Fruit fly (Drosophila melanogaster): ENCODE measurements around the gene CG12237.

DNA sequence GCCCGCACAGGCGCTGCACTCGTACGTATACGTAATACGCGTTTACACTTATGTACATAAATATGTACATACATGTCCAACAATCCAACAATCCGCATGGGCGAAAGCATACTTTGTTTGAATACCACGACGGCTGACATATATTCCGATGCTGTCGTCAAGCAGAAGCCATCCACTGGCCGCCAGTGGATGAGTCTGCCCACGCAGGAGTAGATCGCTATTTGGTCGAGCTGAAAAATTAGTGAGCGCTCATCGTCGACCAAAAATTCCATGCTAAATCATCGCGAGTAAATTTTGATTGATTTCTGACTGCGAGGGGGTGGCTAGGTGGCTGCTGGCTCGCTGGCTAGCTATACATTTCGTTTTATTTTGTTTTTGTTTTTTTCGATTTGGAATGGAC is 40.2 kb downstream of the CG12237 start:
- TF ChIP-seq dati (GFP tag; IDR thresholded peaks at IDR 0.05): no peak
- no peak for TF ChIP-seq Side (GFP tag; optimal IDR thresholded peaks at IDR 0.05)

Measured in whole organism, embryonic.